Fruit fly (Drosophila melanogaster): ENCODE measurements around the gene CG33493.

CG33493 gene

DNA sequence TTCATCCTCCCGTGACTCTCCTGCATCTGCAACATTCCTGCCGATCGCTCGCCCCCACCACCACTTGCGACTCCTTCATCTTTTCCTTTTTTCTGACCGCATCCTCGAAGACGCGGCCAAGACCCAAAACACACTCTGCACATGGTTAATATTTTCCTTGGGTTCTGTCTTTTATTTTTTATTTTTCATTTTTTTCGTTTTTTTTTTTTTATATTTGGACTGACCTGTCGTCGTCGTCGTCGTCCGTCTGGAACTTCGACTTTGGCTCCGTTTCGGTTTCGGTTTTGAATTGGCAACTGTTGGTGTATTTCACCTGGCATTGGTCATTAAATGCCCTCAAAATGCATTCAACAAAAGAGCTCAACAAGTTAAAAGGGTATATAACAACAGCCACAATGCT is 19.0 kb upstream of the CG33493 start:
- no peak for TF ChIP-seq tj (GFP tag; optimal IDR thresholded peaks at IDR 0.05)
- no peak for TF ChIP-seq bab1 (GFP tag; optimal IDR thresholded peaks at IDR 0.05)

DNA sequence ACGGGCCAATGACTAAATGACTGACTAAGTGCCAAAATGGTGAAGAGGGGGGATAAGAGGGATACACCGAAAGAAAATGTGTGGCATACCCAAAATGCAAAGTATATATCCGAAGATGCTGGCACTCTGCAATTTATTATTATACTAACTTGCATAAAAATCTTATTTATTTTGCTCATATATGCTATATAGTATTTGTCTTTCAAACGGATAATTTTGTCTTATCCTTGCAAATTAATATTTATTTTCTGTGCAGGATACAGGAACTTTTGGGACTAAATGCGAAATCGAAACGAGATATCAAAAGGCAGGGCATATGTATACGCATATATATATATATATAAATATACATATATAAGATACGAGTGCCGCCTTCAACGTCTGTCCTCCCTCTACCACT is 18.4 kb upstream of the CG33493 start:
- TF ChIP-seq CG1620 (GFP tag; optimal IDR thresholded peaks at IDR 0.05) = no peak
- TF ChIP-seq toe (GFP tag; optimal IDR thresholded peaks at IDR 0.05) = no peak
- no peak for TF ChIP-seq Hr96 (GFP tag; optimal IDR thresholded peaks at IDR 0.05)
- no peak for TF ChIP-seq CG7101 (tag; optimal IDR thresholded peaks at IDR 0.05)
- no peak for TF ChIP-seq kay (GFP tag; ENCODE audit: borderline replicate concordance)
- TF ChIP-seq CG5204 (GFP tag; optimal IDR thresholded peaks at IDR 0.05) = no peak
- TF ChIP-seq ovo (GFP tag; optimal IDR thresholded peaks at IDR 0.05) = no peak
- TF ChIP-seq bab1 (GFP tag; optimal IDR thresholded peaks at IDR 0.05) = no peak
- TF ChIP-seq CG7045 (GFP tag; optimal IDR thresholded peaks at IDR 0.05) = no peak
- no peak for TF ChIP-seq cnc (optimal IDR thresholded peaks at IDR 0.05)
- TF ChIP-seq pad (GFP tag; optimal IDR thresholded peaks at IDR 0.05) = no peak
- no peak for TF ChIP-seq CG12768 (GFP tag; optimal IDR thresholded peaks at IDR 0.05)
- no peak for TF ChIP-seq CG14711 (tag; optimal IDR thresholded peaks at IDR 0.05)
- no peak for TF ChIP-seq CG11617 (GFP tag; optimal IDR thresholded peaks at IDR 0.05)
- TF ChIP-seq Crg-1 (GFP tag; optimal IDR thresholded peaks at IDR 0.05) = no peak

DNA sequence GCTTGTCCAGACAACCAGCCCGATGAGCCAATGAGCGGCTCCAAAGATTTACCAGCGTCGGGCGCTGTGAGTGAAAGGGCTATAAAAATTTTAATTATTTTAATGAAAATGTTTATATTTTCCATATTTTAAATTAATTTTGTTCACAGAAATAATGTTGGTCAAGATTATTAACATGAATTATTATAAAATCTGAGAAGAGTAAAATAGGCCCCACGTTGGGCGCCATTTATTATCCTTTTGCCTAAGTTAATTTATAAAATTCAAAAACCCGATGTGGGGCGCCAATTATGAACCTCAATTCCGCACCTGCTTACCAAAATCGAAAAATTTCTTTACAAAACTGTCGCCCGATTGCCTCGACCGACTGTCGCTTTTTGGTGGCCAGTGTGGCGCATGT is 16.2 kb upstream of the CG33493 start:
- TF ChIP-seq kay (GFP tag; ENCODE audit: borderline replicate concordance) (no peak), CG33017 (tag; optimal IDR thresholded peaks at IDR 0.05) (no peak), CG1620 (GFP tag; optimal IDR thresholded peaks at IDR 0.05) (no peak), Mnt (GFP tag; optimal IDR thresholded peaks at IDR 0.05) (no peak), Clk (GFP tag; optimal IDR thresholded peaks at IDR 0.05) (no peak), CG12768 (GFP tag; optimal IDR thresholded peaks at IDR 0.05) (no peak), CG11617 (GFP tag; optimal IDR thresholded peaks at IDR 0.05) (no peak), Crg-1 (GFP tag; optimal IDR thresholded peaks at IDR 0.05) (no peak)

DNA sequence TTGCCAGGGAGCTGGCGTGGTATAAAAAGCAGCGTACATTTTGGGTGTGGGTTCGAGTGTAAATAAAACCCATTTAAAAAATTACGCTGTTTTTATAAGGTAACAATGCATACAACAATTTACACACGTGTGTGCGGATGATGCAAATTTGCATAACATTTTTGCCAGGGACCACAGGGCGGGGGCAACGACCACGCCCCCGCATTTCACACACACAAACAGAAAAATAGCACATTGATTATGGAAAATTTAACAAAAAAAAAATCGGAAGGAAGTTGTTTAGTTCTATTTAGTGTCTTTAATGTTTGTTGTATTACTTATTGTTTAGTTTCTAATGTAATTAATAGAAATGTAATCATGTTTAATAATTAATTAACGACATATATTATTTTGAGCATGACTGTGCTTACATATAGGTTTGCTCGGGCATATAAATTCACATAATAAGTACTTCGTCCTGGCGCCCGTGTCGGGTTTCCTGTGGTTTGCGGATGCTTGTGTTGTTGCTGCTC is 11.6 kb upstream of the CG33493 start:
- TF ChIP-seq cic (GFP tag; optimal IDR thresholded peaks at IDR 0.05) = no peak
- peak; percentile 15 for TF ChIP-seq CG7045 (GFP tag; optimal IDR thresholded peaks at IDR 0.05)

DNA sequence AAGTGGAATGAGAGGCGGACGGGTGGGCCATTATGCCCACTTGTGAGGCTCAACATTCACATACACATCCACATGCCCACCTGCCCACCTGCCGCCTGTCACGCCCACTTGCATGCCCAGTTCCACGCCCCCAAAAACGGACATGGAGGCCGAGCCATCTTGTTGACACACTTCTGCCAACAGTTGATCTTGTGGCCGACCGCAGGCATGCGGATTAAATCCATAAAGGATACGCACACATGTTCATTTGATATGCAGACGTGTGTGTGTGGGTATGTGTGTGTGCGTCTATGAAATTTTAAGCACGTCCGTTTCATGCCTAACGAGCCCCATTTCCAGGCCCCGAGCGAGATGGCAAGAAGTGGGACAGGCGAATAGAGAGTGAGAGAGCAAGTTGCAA is 9.2 kb upstream of the CG33493 start:
- TF ChIP-seq CG33017 (tag; optimal IDR thresholded peaks at IDR 0.05) = no peak
- TF ChIP-seq Hr96 (GFP tag; optimal IDR thresholded peaks at IDR 0.05) = no peak
- TF ChIP-seq CG14711 (tag; optimal IDR thresholded peaks at IDR 0.05) = no peak
- no peak for TF ChIP-seq Mnt (GFP tag; optimal IDR thresholded peaks at IDR 0.05)
- no peak for TF ChIP-seq CG7101 (tag; optimal IDR thresholded peaks at IDR 0.05)
- no peak for TF ChIP-seq cnc (optimal IDR thresholded peaks at IDR 0.05)
- no peak for TF ChIP-seq CG11617 (GFP tag; optimal IDR thresholded peaks at IDR 0.05)
- no peak for TF ChIP-seq CG1620 (GFP tag; optimal IDR thresholded peaks at IDR 0.05)
- TF ChIP-seq CG5204 (GFP tag; optimal IDR thresholded peaks at IDR 0.05) = no peak
- no peak for TF ChIP-seq bab1 (GFP tag; optimal IDR thresholded peaks at IDR 0.05)
- no peak for TF ChIP-seq pad (GFP tag; optimal IDR thresholded peaks at IDR 0.05)
- TF ChIP-seq Crg-1 (GFP tag; optimal IDR thresholded peaks at IDR 0.05) = no peak
- TF ChIP-seq toe (GFP tag; optimal IDR thresholded peaks at IDR 0.05) = no peak
- no peak for TF ChIP-seq tj (GFP tag; optimal IDR thresholded peaks at IDR 0.05)

DNA sequence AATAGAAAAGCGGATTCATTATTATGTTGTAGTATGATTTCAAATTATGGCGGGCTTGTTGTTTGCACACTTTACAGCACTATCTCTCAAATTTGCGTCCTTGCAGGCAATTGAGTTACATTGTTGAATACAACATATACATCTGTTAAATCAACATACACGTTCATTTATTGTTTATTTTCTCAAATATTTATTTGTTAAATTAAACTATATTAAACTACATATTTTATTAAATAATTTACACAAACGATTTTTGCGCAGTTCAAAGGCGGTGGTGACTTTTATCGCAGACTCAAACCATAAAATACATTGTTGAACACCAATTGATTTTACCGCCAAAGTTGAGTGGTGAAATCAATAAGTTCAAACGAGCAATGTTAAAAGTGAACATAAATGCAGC is 5.2 kb upstream of the CG33493 start:
- TF ChIP-seq CG7101 (tag; optimal IDR thresholded peaks at IDR 0.05) (peak; percentile 66), CG14711 (tag; optimal IDR thresholded peaks at IDR 0.05) (peak; percentile 38), CG11617 (GFP tag; optimal IDR thresholded peaks at IDR 0.05) (no peak), pad (GFP tag; optimal IDR thresholded peaks at IDR 0.05) (peak; percentile 59), cnc (optimal IDR thresholded peaks at IDR 0.05) (no peak), Clk (GFP tag; optimal IDR thresholded peaks at IDR 0.05) (no peak), CG33017 (tag; optimal IDR thresholded peaks at IDR 0.05) (no peak), Hr96 (GFP tag; optimal IDR thresholded peaks at IDR 0.05) (no peak), CG12768 (GFP tag; optimal IDR thresholded peaks at IDR 0.05) (peak; percentile 46), CG7045 (GFP tag; optimal IDR thresholded peaks at IDR 0.05) (peak; percentile 43), cic (GFP tag; optimal IDR thresholded peaks at IDR 0.05) (no peak), CG1620 (GFP tag; optimal IDR thresholded peaks at IDR 0.05) (peak; percentile 38), bab1 (GFP tag; optimal IDR thresholded peaks at IDR 0.05) (no peak), tj (GFP tag; optimal IDR thresholded peaks at IDR 0.05) (no peak), ovo (GFP tag; optimal IDR thresholded peaks at IDR 0.05) (peak; percentile 17), kay (GFP tag; ENCODE audit: borderline replicate concordance) (no peak), Mnt (GFP tag; optimal IDR thresholded peaks at IDR 0.05) (peak; percentile 5), Crg-1 (GFP tag; optimal IDR thresholded peaks at IDR 0.05) (peak; percentile 7), toe (GFP tag; optimal IDR thresholded peaks at IDR 0.05) (no peak), CG5204 (GFP tag; optimal IDR thresholded peaks at IDR 0.05) (no peak)

DNA sequence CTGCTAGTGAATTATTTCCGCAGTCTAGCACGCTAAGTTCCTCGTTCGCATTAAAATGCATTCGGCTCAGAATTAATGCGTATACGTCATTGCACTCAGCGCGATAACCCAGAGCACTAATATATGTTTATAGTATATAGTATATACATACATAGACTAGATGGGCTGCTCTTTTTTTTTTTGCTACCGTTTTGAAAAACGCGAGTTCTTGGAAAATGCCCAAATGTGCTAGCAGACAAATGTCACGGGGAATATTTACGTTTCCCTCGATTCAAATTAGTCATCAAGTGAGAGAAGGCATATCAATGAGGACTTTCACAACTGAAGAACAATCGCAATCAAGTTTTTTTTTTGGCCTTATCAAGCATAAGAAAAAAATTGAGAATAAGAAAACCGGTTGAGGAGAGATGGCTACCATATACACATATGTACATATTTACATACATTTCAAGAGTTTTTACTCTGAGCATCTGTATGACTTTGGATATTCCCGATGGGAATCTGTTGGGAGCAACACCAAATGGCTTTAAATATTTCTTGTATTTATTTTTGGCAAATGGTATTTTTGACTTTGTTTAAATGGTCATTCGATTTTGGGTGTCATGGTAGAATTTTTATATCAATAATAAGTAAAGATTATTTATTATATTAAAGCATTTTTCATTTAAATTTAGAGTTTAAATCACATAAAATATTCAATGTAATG is 4.6 kb upstream of the CG33493 start:
- TF ChIP-seq cic (GFP tag; optimal IDR thresholded peaks at IDR 0.05) = peak; percentile 30
- TF ChIP-seq CG7045 (GFP tag; optimal IDR thresholded peaks at IDR 0.05) = no peak
- TF ChIP-seq kay (GFP tag; ENCODE audit: borderline replicate concordance) = peak; percentile 93
